Worm (Caenorhabditis elegans) whole organism, L1 larva: Measurements from ENCODE around the gene F01G4.4.

ENCODE experiments used
- C16A3.4 ChIP-seq: fragments of 150-350 bp; optimal IDR thresholded peaks from 2 replicates; lab custom pipeline; 2014; ENCODE audit warnings: missing biosample characterization, missing genetic modification characterization
- C34B4.2 ChIP-seq: sonication (generic microtip); optimal IDR thresholded peaks from 2 replicates; lab custom pipeline; 2017; ENCODE audit warnings: mild to moderate bottlenecking, missing genetic modification characterization, missing compliant biosample characterization
- F16B12.6 ChIP-seq: fragments of 150-350 bp; optimal IDR thresholded peaks from 2 replicates; lab custom pipeline; 2014; ENCODE audit warnings: missing biosample characterization, missing genetic modification characterization
- aha-1 ChIP-seq: fragments of 150-350 bp; optimal IDR thresholded peaks from 2 replicates; lab custom pipeline; 2014; ENCODE audit warnings: missing biosample characterization, missing genetic modification characterization
- ama-1 ChIP-seq: fragments of 150-350 bp; optimal IDR thresholded peaks from 2 replicates; lab custom pipeline; 2014
- ceh-8 ChIP-seq: fragments of 200-800 bp; sonication (Bioruptor generic); optimal IDR thresholded peaks from 2 replicates; lab custom pipeline; 2018; ENCODE audit warnings: mild to moderate bottlenecking, missing genetic modification characterization, moderate library complexity, missing compliant biosample characterization
- ceh-82 ChIP-seq, 3 experiments: fragments of 150-350 bp in 1 of 3; sonication (generic microtip) in 2 of 3; optimal IDR thresholded peaks; 2 replicates each; lab custom pipeline; 2014 to 2017; ENCODE audit warnings: missing biosample characterization in 3 of 3, missing genetic modification characterization in 3 of 3
- ceh-88 ChIP-seq: fragments of 200-800 bp; sonication (Bioruptor generic); IDR thresholded peaks from 2 replicates; pipeline ENCODE4 v1.3.6; 2022; ENCODE audit warnings: missing genetic modification characterization, missing compliant biosample characterization
- ceh-90 ChIP-seq: sonication (generic microtip); optimal IDR thresholded peaks from 2 replicates; lab custom pipeline; 2016; ENCODE audit warnings: missing genetic modification characterization, missing compliant biosample characterization
- ces-1 ChIP-seq: fragments of 150-350 bp; optimal IDR thresholded peaks from 2 replicates; lab custom pipeline; 2014; ENCODE audit warnings: missing biosample characterization, missing genetic modification reagents, missing genetic modification characterization
- dpl-1 ChIP-seq, 3 experiments: fragments of 150-350 bp in 2 of 3; sonication (generic microtip) in 1 of 3; optimal IDR thresholded peaks; 2 replicates each; lab custom pipeline; 2014 to 2017; ENCODE audit warnings: missing biosample characterization in 3 of 3, missing genetic modification characterization in 3 of 3, missing genetic modification reagents in 3 of 3
- dsc-1 ChIP-seq: sonication (generic microtip); optimal IDR thresholded peaks from 2 replicates; lab custom pipeline; 2016; ENCODE audit warnings: mild to moderate bottlenecking, missing genetic modification characterization, missing compliant biosample characterization
- efl-1 ChIP-seq, 4 experiments: fragments of 150-350 bp; optimal IDR thresholded peaks in 3 of 4; peaks in 1 of 4; 1 replicate in 1 of 4; 2 replicates in 3 of 4; lab custom pipeline; 2014; ENCODE audit warnings: missing biosample characterization in 2 of 4, missing genetic modification characterization in 2 of 4, missing genetic modification reagents in 2 of 4
- egl-13 ChIP-seq: sonication (generic microtip); optimal IDR thresholded peaks from 2 replicates; lab custom pipeline; 2016; ENCODE audit warnings: missing genotype, missing genetic modification reagents, missing genetic modification characterization, missing compliant biosample characterization
- egl-27 ChIP-seq, 2 experiments: fragments of 150-350 bp in 1 of 2; sonication (generic microtip); optimal IDR thresholded peaks; 3 replicates each; lab custom pipeline; 2017 to 2018; ENCODE audit warnings: missing biosample characterization in 2 of 2, missing genetic modification characterization in 2 of 2, missing genetic modification reagents in 2 of 2
- elt-2 ChIP-seq: sonication (generic microtip); optimal IDR thresholded peaks from 2 replicates; lab custom pipeline; 2016; ENCODE audit warnings: missing genetic modification characterization, mild to moderate bottlenecking, inconsistent platforms, missing compliant biosample characterization, missing genetic modification reagents
- jun-1 ChIP-seq: fragments of 150-350 bp; optimal IDR thresholded peaks from 2 replicates; lab custom pipeline; 2014; ENCODE audit warnings: missing biosample characterization, missing genetic modification reagents, missing genetic modification characterization
- lin-13 ChIP-seq: fragments of 150-350 bp; optimal IDR thresholded peaks from 2 replicates; lab custom pipeline; 2014; ENCODE audit warnings: missing biosample characterization, missing genetic modification reagents, missing genetic modification characterization
- lin-14 ChIP-seq: fragments of 200-800 bp; sonication (Bioruptor generic); optimal IDR thresholded peaks from 2 replicates; lab custom pipeline; 2018; ENCODE audit warnings: mild to moderate bottlenecking, missing genetic modification characterization, moderate library complexity, missing compliant biosample characterization
- lin-35 ChIP-seq, 2 experiments: fragments of 150-350 bp; optimal IDR thresholded peaks; 2 replicates each; lab custom pipeline; 2014; ENCODE audit warnings: missing biosample characterization in 2 of 2, missing genetic modification characterization in 2 of 2, missing genetic modification reagents in 2 of 2
- lir-3 ChIP-seq: sonication (generic microtip); optimal IDR thresholded peaks from 2 replicates; lab custom pipeline; 2016; ENCODE audit warnings: mild to moderate bottlenecking, missing genetic modification characterization, moderate library complexity, missing compliant biosample characterization; ENCODE audit not compliant: poor library complexity
- lsy-2 ChIP-seq, 2 experiments: fragments of 150-350 bp; optimal IDR thresholded peaks; 2 replicates each; lab custom pipeline; 2014; ENCODE audit warnings: missing biosample characterization in 2 of 2, missing genetic modification characterization in 2 of 2
- mdl-1 ChIP-seq, 2 experiments: fragments of 150-350 bp; optimal IDR thresholded peaks; 2 replicates each; lab custom pipeline; 2014 to 2017; ENCODE audit warnings: missing biosample characterization in 2 of 2, missing genetic modification characterization in 2 of 2, inconsistent platforms in 1 of 2
- nhr-12 ChIP-seq: sonication (generic microtip); optimal IDR thresholded peaks from 2 replicates; lab custom pipeline; 2017; ENCODE audit warnings: missing biosample characterization, missing genetic modification characterization
- nhr-71 ChIP-seq: sonication (generic microtip); optimal IDR thresholded peaks from 2 replicates; lab custom pipeline; 2016; ENCODE audit warnings: mild to moderate bottlenecking, missing genetic modification characterization, moderate library complexity, missing compliant biosample characterization
- nhr-85 ChIP-seq: sonication (generic microtip); peaks from one replicate; lab custom pipeline; 2016; ENCODE audit warnings: missing genetic modification characterization, inconsistent platforms, missing compliant biosample characterization
- pag-3 ChIP-seq: sonication (generic microtip); optimal IDR thresholded peaks from 2 replicates; lab custom pipeline; 2017; ENCODE audit warnings: missing genetic modification characterization, mild to moderate bottlenecking, missing compliant biosample characterization, antibody characterized with exemption, borderline replicate concordance; ENCODE audit not compliant: insufficient read depth
- pax-3 ChIP-seq: fragments of 200-800 bp; sonication (Bioruptor generic); optimal IDR thresholded peaks from 2 replicates; lab custom pipeline; 2018; ENCODE audit warnings: mild to moderate bottlenecking, missing genetic modification characterization, moderate library complexity, missing compliant biosample characterization
- rnt-1 ChIP-seq: sonication (generic microtip); optimal IDR thresholded peaks from 2 replicates; lab custom pipeline; 2016; ENCODE audit warnings: mild to moderate bottlenecking, missing genetic modification characterization, moderate library complexity, missing compliant biosample characterization
- snu-23 ChIP-seq: sonication (generic microtip); optimal IDR thresholded peaks from 2 replicates; lab custom pipeline; 2016; ENCODE audit warnings: missing genetic modification characterization, missing compliant biosample characterization
- sox-4 ChIP-seq: sonication (generic microtip); optimal IDR thresholded peaks from 2 replicates; lab custom pipeline; 2016; ENCODE audit warnings: missing genetic modification characterization, missing compliant biosample characterization
- sup-37 ChIP-seq: fragments of 200-800 bp; sonication (Bioruptor generic); optimal IDR thresholded peaks from 2 replicates; lab custom pipeline; 2018; ENCODE audit warnings: mild to moderate bottlenecking, missing genetic modification characterization, missing compliant biosample characterization
- unc-86 ChIP-seq: sonication (generic microtip); optimal IDR thresholded peaks from 2 replicates; lab custom pipeline; 2016; ENCODE audit warnings: missing genetic modification characterization, missing compliant biosample characterization
- vab-15 ChIP-seq: sonication (generic microtip); optimal IDR thresholded peaks from 2 replicates; lab custom pipeline; 2017; ENCODE audit warnings: missing genotype, mild to moderate bottlenecking, missing genetic modification characterization, missing compliant biosample characterization
- xbp-1 ChIP-seq: sonication (generic microtip); optimal IDR thresholded peaks from 2 replicates; lab custom pipeline; 2016; ENCODE audit warnings: missing genetic modification characterization, missing compliant biosample characterization
- ztf-11 ChIP-seq, 2 experiments: sonication (generic microtip); optimal IDR thresholded peaks; 2 replicates each; lab custom pipeline; 2016 to 2017; ENCODE audit warnings: missing genetic modification characterization in 2 of 2, missing biosample characterization in 1 of 2, missing compliant biosample characterization in 1 of 2
- ztf-4 ChIP-seq: fragments of 150-350 bp; optimal IDR thresholded peaks from 2 replicates; lab custom pipeline; 2014; ENCODE audit warnings: missing biosample characterization, missing genetic modification characterization

Gene F01G4.4

DNA sequence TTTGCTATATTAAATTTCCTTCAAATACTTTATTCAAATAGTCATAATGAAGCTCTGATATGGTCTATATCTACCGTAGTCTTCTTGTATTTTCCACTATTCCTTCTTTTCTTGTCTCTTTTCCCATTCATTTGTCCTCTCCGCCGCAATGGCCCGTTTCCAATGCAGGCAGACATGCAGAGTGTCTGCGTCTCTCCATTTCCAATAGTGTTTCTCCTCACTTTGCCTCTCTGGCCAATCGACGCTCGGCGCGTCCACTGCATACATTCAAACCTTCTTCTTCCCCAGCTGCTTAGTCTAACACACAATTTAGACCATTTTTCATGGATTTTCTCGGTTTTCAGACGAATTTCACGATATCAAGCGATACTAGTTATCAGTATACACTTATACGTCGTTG is 17.9 kb upstream of the F01G4.4 start (continued):
- TF ChIP-seq jun-1 (tag; lab: Kevin White, UChicago) (peak; percentile 3), nhr-12 (tag; lab: Kevin White, UChicago) (no peak), aha-1 (tag; lab: Kevin White, UChicago) (no peak), ztf-4 (no peak), efl-1 (optimal IDR thresholded peaks at IDR 0.05; lab: Kevin White, UChicago) (peak; percentile 55 to 69), efl-1 (GFP tag; optimal IDR thresholded peaks at IDR 0.05 in 1 of 2; lab: Kevin White, UChicago) (peak in 1 of 2 experiments; percentile 92), egl-27 (tag; optimal IDR thresholded peaks at IDR 0.05; lab: Kevin White, UChicago) (no peak), F16B12.6 (peak; percentile 10), C16A3.4 (tag; lab: Kevin White, UChicago) (no peak), elt-2 (peak; percentile 4), dpl-1 (GFP tag; optimal IDR thresholded peaks at IDR 0.05; lab: Kevin White, UChicago) (peak in 2 of 3 experiments; percentile 8 to 39), ceh-90 (tag; lab: Kevin White, UChicago) (no peak), unc-86 (peak; percentile 38)

DNA sequence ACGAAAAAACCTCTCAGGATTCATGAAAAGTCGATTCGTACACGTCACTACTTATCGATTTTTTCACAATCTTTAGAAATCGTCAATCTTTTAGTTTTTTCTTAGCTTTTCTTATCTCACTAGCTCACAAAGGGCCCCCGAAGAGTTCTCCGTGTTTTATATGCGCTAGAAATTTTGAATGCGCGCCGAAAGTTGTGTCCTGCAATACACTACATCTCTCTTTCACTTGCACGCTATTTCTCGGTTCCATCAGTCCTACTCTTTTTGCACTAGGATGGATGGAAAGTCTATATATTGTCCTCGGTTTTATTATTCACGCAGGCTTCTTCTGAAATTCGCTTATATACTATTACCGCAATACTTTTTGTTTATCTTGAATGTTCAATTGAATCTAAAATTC is 17.5 kb upstream of the F01G4.4 start:
- TF ChIP-seq nhr-71 (tag; lab: Kevin White, UChicago) (peak; percentile 31), efl-1 (optimal IDR thresholded peaks at IDR 0.05; lab: Kevin White, UChicago) (peak in 1 of 2 experiments; percentile 77), efl-1 (GFP tag; optimal IDR thresholded peaks at IDR 0.05 in 1 of 2; lab: Kevin White, UChicago) (peak; percentile 86 to 98), dsc-1 (peak; percentile 27), rnt-1 (tag; lab: Kevin White, UChicago) (peak; percentile 9), sup-37 (GFP tag; lab: Kevin White, UChicago) (no peak), dpl-1 (GFP tag; optimal IDR thresholded peaks at IDR 0.05; lab: Kevin White, UChicago) (peak; percentile 75 to 85 (median 76)), nhr-85 (tag; lab: Kevin White, UChicago) (peak; percentile 75), lin-14 (no peak), sox-4 (tag; lab: Kevin White, UChicago) (no peak), pax-3 (no peak), xbp-1 (tag; lab: Kevin White, UChicago) (peak; percentile 54), vab-15 (tag; lab: Kevin White, UChicago) (no peak), ceh-82 (tag; optimal IDR thresholded peaks at IDR 0.05; lab: Kevin White, UChicago) (peak in 1 of 3 experiments; percentile 22), lin-35 (GFP tag; optimal IDR thresholded peaks at IDR 0.05; lab: Kevin White, UChicago) (peak; percentile 82 to 91), egl-13 (no peak), snu-23 (peak; percentile 25)

DNA sequence TGAATTAATAATTGTTTCAGACTA is 17.3 kb upstream of the F01G4.4 start, which contains the start of gene swsn-4:
Gene swsn-4, plus strand, starts transcription at position 21 of the 24 bp plus-strand sequence.
- TF ChIP-seq vab-15 (tag; lab: Kevin White, UChicago) (no peak), F16B12.6 (no peak), ama-1 (lab: Kevin White, UChicago) (no peak), ces-1 (GFP tag; lab: Kevin White, UChicago) (no peak), C34B4.2 (tag; lab: Kevin White, UChicago) (no peak), unc-86 (no peak), ceh-8 (GFP tag; lab: Kevin White, UChicago) (no peak)

DNA sequence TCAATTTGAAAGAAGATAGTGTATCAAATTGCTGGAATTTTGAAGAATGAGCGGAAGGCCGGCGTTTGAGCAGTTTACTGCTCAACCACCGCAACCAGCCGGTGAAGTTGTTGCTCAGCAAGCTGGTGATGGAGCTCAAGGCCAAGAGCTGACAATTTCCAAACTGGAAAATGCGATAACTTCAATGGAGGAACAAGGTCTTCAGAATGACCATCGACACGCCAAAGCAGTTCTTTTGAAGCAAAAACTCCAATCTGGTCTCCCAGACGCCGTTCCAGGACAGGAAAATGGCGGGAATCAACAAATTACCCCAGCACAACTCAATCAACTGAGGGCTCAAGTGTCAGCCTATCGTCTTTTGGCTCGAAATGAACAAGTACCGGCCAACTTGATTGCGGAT is 17.1 kb upstream of the F01G4.4 start:
- TF ChIP-seq ceh-8 (GFP tag; lab: Kevin White, UChicago) (no peak), ceh-88 (GFP tag; lab: Robert Waterston, UW) (no peak), lir-3 (tag; lab: Kevin White, UChicago) (no peak), pag-3 (tag; lab: Kevin White, UChicago) (no peak), mdl-1 (tag; optimal IDR thresholded peaks at IDR 0.05; lab: Kevin White, UChicago) (no peak), snu-23 (no peak), F16B12.6 (no peak)

DNA sequence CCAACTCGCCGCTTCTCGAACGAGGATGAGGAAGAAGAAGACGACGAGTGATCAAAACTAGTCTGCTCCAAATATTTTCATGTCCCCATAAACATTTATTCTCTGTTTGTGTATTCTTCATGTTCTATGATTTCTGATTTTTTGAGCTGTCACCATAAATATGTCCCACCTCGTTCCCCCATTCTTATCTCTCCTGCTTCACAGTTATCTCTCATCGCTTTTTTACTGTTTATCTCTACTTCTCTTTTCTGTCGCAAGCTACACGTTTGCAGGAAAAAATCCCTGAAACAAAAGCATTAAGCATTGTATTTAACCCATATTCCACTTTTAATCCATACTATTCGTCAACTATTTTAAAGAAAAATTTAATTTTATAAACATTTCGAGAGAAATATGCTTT is 12.4 kb upstream of the F01G4.4 start:
- TF ChIP-seq ztf-11 (tag; optimal IDR thresholded peaks at IDR 0.05; lab: Kevin White, UChicago) (no peak), rnt-1 (tag; lab: Kevin White, UChicago) (peak; percentile 31), efl-1 (optimal IDR thresholded peaks at IDR 0.05; lab: Kevin White, UChicago) (no peak), efl-1 (GFP tag; optimal IDR thresholded peaks at IDR 0.05 in 1 of 2; lab: Kevin White, UChicago) (peak in 1 of 2 experiments; percentile 66), dpl-1 (GFP tag; optimal IDR thresholded peaks at IDR 0.05; lab: Kevin White, UChicago) (no peak), lin-13 (GFP tag; lab: Kevin White, UChicago) (no peak), elt-2 (peak; percentile 1), vab-15 (tag; lab: Kevin White, UChicago) (no peak), nhr-71 (tag; lab: Kevin White, UChicago) (peak; percentile 8), lsy-2 (tag; optimal IDR thresholded peaks at IDR 0.05; lab: Kevin White, UChicago) (peak in 1 of 2 experiments; percentile 28)
